Worm (Caenorhabditis elegans): Measurements from ENCODE around the gene col-121.

- no peak for TF ChIP-seq unc-62 (GFP tag; optimal IDR thresholded peaks at IDR 0.05)
- TF ChIP-seq hrde-1 (tag; optimal IDR thresholded peaks at IDR 0.05; ENCODE audit: borderline replicate concordance): no peak
- TF ChIP-seq Y95B8A.8 (GFP tag; IDR thresholded peaks at IDR 0.05): no peak
- no peak for TF ChIP-seq lin-40 (tag; optimal IDR thresholded peaks at IDR 0.05)
- no peak for TF ChIP-seq pbrm-1 (GFP tag; IDR thresholded peaks at IDR 0.05)
- no peak for TF ChIP-seq ztf-6 (GFP tag; IDR thresholded peaks at IDR 0.05)
- TF ChIP-seq egl-18 (GFP tag; IDR thresholded peaks at IDR 0.05): no peak
- TF ChIP-seq atf-7 (tag; optimal IDR thresholded peaks at IDR 0.05): no peak
- TF ChIP-seq mes-4 (tag; optimal IDR thresholded peaks at IDR 0.05): no peak
- no peak for TF ChIP-seq tlf-1 (GFP tag; optimal IDR thresholded peaks at IDR 0.05)
- no peak for TF ChIP-seq egl-44 (GFP tag; IDR thresholded peaks at IDR 0.05)
- TF ChIP-seq zfh-2 (GFP tag; conservative IDR thresholded peaks at IDR 0.05): no peak
- TF ChIP-seq unc-130 (GFP tag; optimal IDR thresholded peaks at IDR 0.05): no peak
Observed at ce11 chrIV:9384826-9385225, 11.2 kb downstream of the col-121 start, which contains the start of gene C10C5.7.
